Worm (Caenorhabditis elegans) whole organism, early embryonic: ENCODE measurements around the gene F49F1.10.

ENCODE experiments used
- F13C5.2 ChIP-seq: sonication (generic microtip); optimal IDR thresholded peaks from 2 replicates; lab custom pipeline; 2017; ENCODE audit warnings: mild to moderate bottlenecking, missing genetic modification characterization, inconsistent platforms, missing compliant biosample characterization
- aly-1 ChIP-seq: sonication (generic microtip); optimal IDR thresholded peaks from 2 replicates; lab custom pipeline; 2016; ENCODE audit warnings: missing genetic modification characterization, missing compliant biosample characterization
- ets-7 ChIP-seq: sonication (generic microtip); optimal IDR thresholded peaks from 2 replicates; lab custom pipeline; 2016; ENCODE audit warnings: missing genotype, missing genetic modification characterization, missing compliant biosample characterization

DNA sequence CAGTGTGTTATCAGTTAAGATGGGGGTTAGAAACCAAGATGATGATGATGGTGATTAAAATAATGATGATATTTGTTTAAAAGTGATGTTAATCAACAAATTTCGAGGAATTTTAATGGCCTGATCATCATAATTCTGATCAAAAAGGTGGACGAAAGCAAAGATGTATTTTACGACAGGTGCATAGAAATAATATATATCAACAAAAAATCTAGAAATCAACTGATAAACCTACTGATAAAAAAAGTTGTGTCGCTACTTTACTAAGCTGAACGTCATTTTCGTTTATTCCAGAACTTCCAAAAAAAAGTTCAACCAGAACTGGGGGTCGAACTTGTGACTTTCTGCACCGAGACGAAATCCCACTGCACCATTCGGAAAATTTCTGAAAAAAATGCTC lies 15.8 kb downstream of the F49F1.10 start, which contains the start of gene mul-1:
- TF ChIP-seq F13C5.2 (tag; lab: Kevin White, UChicago), result no peak
- no peak for TF ChIP-seq aly-1
- TF ChIP-seq ets-7, result no peak
